Worm (Caenorhabditis elegans) whole organism, midembryonic: ENCODE results near the gene stip-1.

Experiments used
- T22C8.4 ChIP-seq: fragments of 200-800 bp; sonication (Bioruptor generic); IDR thresholded peaks from 2 replicates; pipeline ENCODE4 v1.3.6; 2022; ENCODE audit warnings: missing genetic modification characterization, missing compliant biosample characterization
- cog-1 ChIP-seq: sonication (generic microtip); optimal IDR thresholded peaks from 2 replicates; lab custom pipeline; 2016; ENCODE audit warnings: missing genetic modification characterization, missing compliant biosample characterization
- flt-1 ChIP-seq: fragments of 200-800 bp; sonication (Bioruptor generic); IDR thresholded peaks from 2 replicates; pipeline ENCODE4 v1.3.6; 2022; ENCODE audit warnings: missing genetic modification characterization, missing compliant biosample characterization
- klf-2 ChIP-seq: fragments of 200-800 bp; sonication (Bioruptor generic); conservative IDR thresholded peaks from 2 replicates; pipeline ENCODE4 v1.3.6; 2022; ENCODE audit warnings: missing genetic modification reagents, missing genetic modification characterization, missing compliant biosample characterization
- med-1 ChIP-seq: sonication (generic microtip); optimal IDR thresholded peaks from 2 replicates; lab custom pipeline; 2017; ENCODE audit warnings: missing genetic modification characterization, mild to moderate bottlenecking, missing compliant biosample characterization, antibody characterized with exemption, missing genetic modification reagents; ENCODE audit not compliant: insufficient read depth
- ref-1 ChIP-seq: fragments of 200-800 bp; sonication (Bioruptor generic); conservative IDR thresholded peaks from 2 replicates; pipeline ENCODE4 v1.3.6; 2022; ENCODE audit warnings: missing genetic modification reagents, missing genetic modification characterization, missing compliant biosample characterization
- tab-1 ChIP-seq: fragments of 200-800 bp; sonication (Bioruptor generic); IDR thresholded peaks from 2 replicates; pipeline ENCODE4 v1.3.6; 2022; ENCODE audit warnings: missing genetic modification characterization, missing compliant biosample characterization
- ztf-23 ChIP-seq: fragments of 200-800 bp; sonication (Bioruptor generic); IDR thresholded peaks from 2 replicates; pipeline ENCODE4 v1.3.6; 2022; ENCODE audit warnings: missing genetic modification reagents, missing genetic modification characterization, missing compliant biosample characterization
- ztf-29 ChIP-seq: fragments of 200-800 bp; sonication (Bioruptor generic); IDR thresholded peaks from 2 replicates; pipeline ENCODE4 v1.3.6; 2022; ENCODE audit warnings: missing genetic modification reagents, missing genetic modification characterization, missing compliant biosample characterization

- TF ChIP-seq ztf-29 (GFP tag; lab: Robert Waterston, UW) (no peak), klf-2 (GFP tag; lab: Robert Waterston, UW) (no peak), flt-1 (GFP tag; lab: Robert Waterston, UW) (no peak), ztf-23 (no peak), tab-1 (no peak), T22C8.4 (GFP tag; lab: Robert Waterston, UW) (no peak), med-1 (no peak), cog-1 (no peak), ref-1 (GFP tag; lab: Robert Waterston, UW) (no peak)
Observed at ce11 chrII:10329754-10330153, 20.1 kb downstream of the stip-1 start.
